Worm (Caenorhabditis elegans) whole organism, L3 larva: ENCODE results near the gene gpa-13.

Experiments
- egl-27 ChIP-seq: sonication (generic microtip); optimal IDR thresholded peaks from 4 replicates; lab custom pipeline; 2017; ENCODE audit warnings: missing biosample characterization, missing genetic modification reagents, missing genetic modification characterization
- elt-3 ChIP-seq, 3 experiments: fragments of 150-350 bp in 1 of 3; sonication (generic microtip) in 2 of 3; optimal IDR thresholded peaks; 2 replicates in 2 of 3; 4 replicates in 1 of 3; lab custom pipeline; 2014 to 2017; ENCODE audit warnings: missing biosample characterization in 3 of 3, missing genetic modification characterization in 3 of 3
- eor-1 ChIP-seq, 2 experiments: fragments of 150-350 bp; optimal IDR thresholded peaks; 2 replicates each; lab custom pipeline; 2014 to 2018; ENCODE audit warnings: missing biosample characterization in 2 of 2, missing genetic modification characterization in 2 of 2
- fkh-10 ChIP-seq: sonication (generic microtip); optimal IDR thresholded peaks from 2 replicates; lab custom pipeline; 2017; ENCODE audit warnings: missing biosample characterization, missing genetic modification reagents, missing genetic modification characterization
- fos-1 ChIP-seq: fragments of 150-350 bp; optimal IDR thresholded peaks from 2 replicates; lab custom pipeline; 2014; ENCODE audit warnings: missing biosample characterization, missing genetic modification characterization
- lin-39 ChIP-seq: fragments of 150-350 bp; optimal IDR thresholded peaks from 2 replicates; lab custom pipeline; 2018; ENCODE audit warnings: missing biosample characterization, missing genetic modification reagents, missing genetic modification characterization
- lsy-12 ChIP-seq: sonication (generic microtip); optimal IDR thresholded peaks from 2 replicates; lab custom pipeline; 2016; ENCODE audit warnings: mild to moderate bottlenecking, missing genetic modification characterization, missing compliant biosample characterization
- mdl-1 ChIP-seq: fragments of 150-350 bp; optimal IDR thresholded peaks from 2 replicates; lab custom pipeline; 2014; ENCODE audit warnings: missing biosample characterization, missing genetic modification characterization
- nhr-11 ChIP-seq: fragments of 150-350 bp; optimal IDR thresholded peaks from 2 replicates; lab custom pipeline; 2014; ENCODE audit warnings: missing biosample characterization, missing genetic modification characterization
- nhr-23 ChIP-seq: fragments of 150-350 bp; optimal IDR thresholded peaks from 2 replicates; lab custom pipeline; 2014; ENCODE audit warnings: missing biosample characterization, missing genetic modification reagents, missing genetic modification characterization
- nhr-76 ChIP-seq: fragments of 150-350 bp; sonication (generic microtip); optimal IDR thresholded peaks from 5 replicates; lab custom pipeline; 2014; ENCODE audit warnings: missing biosample characterization, missing genetic modification characterization
- pha-4 ChIP-seq: fragments of 150-350 bp; optimal IDR thresholded peaks from 2 replicates; lab custom pipeline; 2014; ENCODE audit warnings: missing biosample characterization, missing genetic modification reagents, missing genetic modification characterization
- pqm-1 ChIP-seq: fragments of 150-350 bp; optimal IDR thresholded peaks from 2 replicates; lab custom pipeline; 2017; ENCODE audit warnings: missing biosample characterization, missing genetic modification characterization, inconsistent platforms
- ztf-11 ChIP-seq: fragments of 150-350 bp; optimal IDR thresholded peaks from 2 replicates; lab custom pipeline; 2014; ENCODE audit warnings: missing biosample characterization, missing genetic modification characterization

DNA sequence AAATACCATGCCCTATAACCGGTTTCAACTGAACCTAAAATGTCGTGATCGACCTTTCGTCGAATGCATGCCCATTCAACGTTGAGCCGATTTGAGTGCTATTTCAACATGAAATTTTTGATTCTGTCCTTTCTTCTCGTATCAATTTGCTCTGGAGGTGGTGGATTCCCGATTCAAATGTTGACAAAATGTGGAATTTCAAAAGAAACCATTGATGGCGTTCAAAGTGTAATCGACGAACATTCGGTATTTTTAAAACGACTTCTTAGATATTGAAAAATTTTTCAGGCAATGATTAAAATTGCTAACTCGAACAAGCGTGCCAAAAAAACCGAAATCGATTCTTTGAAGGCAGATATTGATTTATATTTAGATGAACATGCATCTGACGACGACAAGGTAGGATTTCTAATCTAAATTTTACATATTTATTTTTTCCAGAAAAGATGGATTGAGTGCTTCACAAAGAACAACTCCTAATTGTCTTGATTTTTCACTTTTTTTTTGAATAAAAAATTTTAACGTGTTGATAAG lies 27.6 kb downstream of the gpa-13 start, which contains the start of gene R11D1.13:
- TF ChIP-seq ztf-11 (tag; lab: Kevin White, UChicago) (no peak), elt-3 (tag; optimal IDR thresholded peaks at IDR 0.05; lab: Kevin White, UChicago) (no peak), nhr-23 (tag; lab: Kevin White, UChicago) (no peak), pha-4 (tag; lab: Kevin White, UChicago) (no peak), fkh-10 (no peak), eor-1 (tag; optimal IDR thresholded peaks at IDR 0.05; lab: Kevin White, UChicago) (no peak), lsy-12 (tag; lab: Kevin White, UChicago) (no peak), egl-27 (tag; lab: Kevin White, UChicago) (no peak), mdl-1 (tag; lab: Kevin White, UChicago) (no peak), nhr-11 (tag; lab: Kevin White, UChicago) (no peak), fos-1 (tag; lab: Kevin White, UChicago) (no peak), lin-39 (tag; lab: Kevin White, UChicago) (no peak), pqm-1 (tag; lab: Kevin White, UChicago) (no peak), nhr-76 (tag; lab: Kevin White, UChicago) (no peak)
